Worm (Caenorhabditis elegans) whole organism, L4 larva: ENCODE data around the gene csa-1.

Experiments used
- D1046.2 ChIP-seq: fragments of 200-800 bp; sonication (Bioruptor generic); IDR thresholded peaks from 2 replicates; pipeline ENCODE4 v1.3.6; 2022; ENCODE audit warnings: missing genetic modification characterization, missing compliant biosample characterization
- F10B5.3 ChIP-seq: sonication (generic microtip); optimal IDR thresholded peaks from 2 replicates; lab custom pipeline; 2016; ENCODE audit warnings: mild to moderate bottlenecking, missing genetic modification characterization, missing compliant biosample characterization
- F37D6.2 ChIP-seq: sonication (generic microtip); optimal IDR thresholded peaks from 2 replicates; lab custom pipeline; 2016; ENCODE audit warnings: mild to moderate bottlenecking, missing genetic modification characterization, missing compliant biosample characterization
- F44E2.7 ChIP-seq: fragments of 200-800 bp; sonication (Bioruptor generic); IDR thresholded peaks from 2 replicates; pipeline ENCODE4 v2.1.2; 2022; ENCODE audit warnings: missing genetic modification characterization, missing compliant biosample characterization
- T20F7.1 ChIP-seq: fragments of 200-800 bp; sonication (Bioruptor generic); optimal IDR thresholded peaks from 2 replicates; lab custom pipeline; 2018; ENCODE audit warnings: mild to moderate bottlenecking, missing genetic modification characterization, missing compliant biosample characterization
- ZK546.5 ChIP-seq, 2 experiments: sonication (generic microtip); optimal IDR thresholded peaks; 2 replicates each; lab custom pipeline; 2017; ENCODE audit warnings: missing biosample characterization in 2 of 2, missing genetic modification characterization in 2 of 2
- ama-1 ChIP-seq: fragments of 150-350 bp; optimal IDR thresholded peaks from 2 replicates; lab custom pipeline; 2014; ENCODE audit warnings: inconsistent platforms, mixed read lengths
- arid-1 ChIP-seq: fragments of 200-800 bp; sonication (Bioruptor generic); conservative IDR thresholded peaks from 2 replicates; pipeline ENCODE4 v1.3.6; 2022; ENCODE audit warnings: missing genetic modification reagents, missing genetic modification characterization, missing compliant biosample characterization
- ceh-32 ChIP-seq: sonication (generic microtip); optimal IDR thresholded peaks from 2 replicates; lab custom pipeline; 2016; ENCODE audit warnings: mild to moderate bottlenecking, missing genetic modification characterization, missing compliant biosample characterization; ENCODE audit not compliant: poor library complexity
- ctbp-1 ChIP-seq: fragments of 200-800 bp; sonication (Bioruptor generic); IDR thresholded peaks from 2 replicates; pipeline ENCODE4 v1.3.6; 2022; ENCODE audit warnings: missing genetic modification reagents, missing genetic modification characterization, missing compliant biosample characterization
- daf-12 ChIP-seq: fragments of 150-350 bp; optimal IDR thresholded peaks from 2 replicates; lab custom pipeline; 2014; ENCODE audit warnings: missing biosample characterization, missing genetic modification reagents, missing genetic modification characterization
- daf-16 ChIP-seq, 3 experiments: sonication (generic microtip); optimal IDR thresholded peaks; 2 replicates each; lab custom pipeline; 2016 to 2017; ENCODE audit warnings: missing genetic modification characterization in 3 of 3, missing genetic modification reagents in 3 of 3, mild to moderate bottlenecking in 2 of 3, missing compliant biosample characterization in 2 of 3, missing biosample characterization in 1 of 3, moderate library complexity in 1 of 3
- daf-8 ChIP-seq: fragments of 200-800 bp; sonication (Bioruptor generic); IDR thresholded peaks from 2 replicates; pipeline ENCODE4 v1.3.6; 2022; ENCODE audit warnings: missing genetic modification characterization, missing compliant biosample characterization
- dmd-6 ChIP-seq: fragments of 200-800 bp; sonication (Bioruptor generic); IDR thresholded peaks from 2 replicates; pipeline ENCODE4 v1.3.6; 2022; ENCODE audit warnings: missing genetic modification reagents, missing genetic modification characterization, missing compliant biosample characterization
- dmd-9 ChIP-seq: fragments of 200-800 bp; sonication (Bioruptor generic); IDR thresholded peaks from 2 replicates; pipeline ENCODE4 v1.3.6; 2022; ENCODE audit warnings: missing genetic modification reagents, missing genetic modification characterization, missing compliant biosample characterization
- duxl-1 ChIP-seq: sonication (generic microtip); optimal IDR thresholded peaks from 2 replicates; lab custom pipeline; 2016; ENCODE audit warnings: mild to moderate bottlenecking, missing genetic modification characterization, moderate library complexity, missing compliant biosample characterization; ENCODE audit not compliant: poor library complexity
- dve-1 ChIP-seq: sonication (generic microtip); optimal IDR thresholded peaks from 2 replicates; lab custom pipeline; 2017; ENCODE audit warnings: antibody characterized with exemption, mild to moderate bottlenecking, missing genetic modification characterization, missing compliant biosample characterization; ENCODE audit not compliant: insufficient read depth
- fkh-10 ChIP-seq: fragments of 150-350 bp; optimal IDR thresholded peaks from 2 replicates; lab custom pipeline; 2014; ENCODE audit warnings: missing biosample characterization, missing genetic modification reagents, missing genetic modification characterization
- fos-1 ChIP-seq: fragments of 150-350 bp; optimal IDR thresholded peaks from 2 replicates; lab custom pipeline; 2014; ENCODE audit warnings: missing biosample characterization, missing genetic modification characterization
- hif-1 ChIP-seq, 2 experiments: sonication (generic microtip); optimal IDR thresholded peaks; 2 replicates each; lab custom pipeline; 2016 to 2017; ENCODE audit warnings: missing compliant biosample characterization in 2 of 2, missing genetic modification characterization in 2 of 2, missing genetic modification reagents in 2 of 2, missing genotype in 2 of 2, mild to moderate bottlenecking in 1 of 2
- hlh-11 ChIP-seq: fragments of 200-800 bp; sonication (Bioruptor generic); optimal IDR thresholded peaks from 2 replicates; lab custom pipeline; 2018; ENCODE audit warnings: mild to moderate bottlenecking, missing genetic modification characterization, missing compliant biosample characterization
- hmg-1.1 ChIP-seq: fragments of 200-800 bp; sonication (Bioruptor generic); IDR thresholded peaks from 2 replicates; pipeline ENCODE4 v1.3.6; 2022; ENCODE audit warnings: missing genetic modification reagents, missing genetic modification characterization, missing compliant biosample characterization
- lin-38 ChIP-seq: fragments of 200-800 bp; sonication (Bioruptor generic); IDR thresholded peaks from 2 replicates; pipeline ENCODE4 v1.3.6; 2022; ENCODE audit warnings: missing genetic modification reagents, missing genetic modification characterization, missing compliant biosample characterization
- lin-39 ChIP-seq: fragments of 150-350 bp; optimal IDR thresholded peaks from 2 replicates; lab custom pipeline; 2014; ENCODE audit warnings: missing biosample characterization, missing genetic modification reagents, missing genetic modification characterization
- lsy-2 ChIP-seq, 2 experiments: fragments of 150-350 bp in 1 of 2; sonication (generic microtip) in 1 of 2; optimal IDR thresholded peaks; 2 replicates each; lab custom pipeline; 2014 to 2017; ENCODE audit warnings: missing biosample characterization in 2 of 2, missing genetic modification characterization in 2 of 2
- madf-9 ChIP-seq: fragments of 200-800 bp; sonication (Bioruptor generic); conservative IDR thresholded peaks from 2 replicates; pipeline ENCODE4 v1.3.6; 2022; ENCODE audit warnings: missing genetic modification reagents, missing genetic modification characterization, missing compliant biosample characterization
- mdl-1 ChIP-seq, 2 experiments: fragments of 150-350 bp in 1 of 2; sonication (generic microtip) in 1 of 2; optimal IDR thresholded peaks; 2 replicates each; lab custom pipeline; 2014 to 2017; ENCODE audit warnings: missing biosample characterization in 2 of 2, missing genetic modification characterization in 2 of 2
- mep-1 ChIP-seq: fragments of 150-350 bp; sonication (generic microtip); optimal IDR thresholded peaks from 3 replicates; lab custom pipeline; 2014; ENCODE audit warnings: missing biosample characterization, missing genetic modification characterization
- mxl-3 ChIP-seq: fragments of 200-800 bp; sonication (Bioruptor generic); optimal IDR thresholded peaks from 2 replicates; lab custom pipeline; 2018; ENCODE audit warnings: mild to moderate bottlenecking, missing genetic modification characterization, missing compliant biosample characterization
- nhr-102 ChIP-seq: sonication (generic microtip); optimal IDR thresholded peaks from 2 replicates; lab custom pipeline; 2016; ENCODE audit warnings: mild to moderate bottlenecking, missing genetic modification characterization, moderate library complexity, missing compliant biosample characterization
- nhr-237 ChIP-seq: sonication (generic microtip); optimal IDR thresholded peaks from 2 replicates; lab custom pipeline; 2017; ENCODE audit warnings: missing biosample characterization, missing genetic modification characterization
- nhr-25 ChIP-seq: sonication (generic microtip); optimal IDR thresholded peaks from 2 replicates; lab custom pipeline; 2017; ENCODE audit warnings: missing genetic modification characterization, mild to moderate bottlenecking, missing compliant biosample characterization, antibody characterized with exemption, moderate library complexity, borderline replicate concordance; ENCODE audit not compliant: insufficient read depth
- nhr-28 ChIP-seq: fragments of 150-350 bp; optimal IDR thresholded peaks from 2 replicates; lab custom pipeline; 2014; ENCODE audit warnings: missing biosample characterization, missing genetic modification characterization
- nhr-41 ChIP-seq: fragments of 200-800 bp; sonication (Bioruptor generic); IDR thresholded peaks from 2 replicates; pipeline ENCODE4 v1.3.6; 2022; ENCODE audit warnings: missing genetic modification reagents, missing genetic modification characterization, missing compliant biosample characterization
- nhr-48 ChIP-seq: sonication (generic microtip); optimal IDR thresholded peaks from 2 replicates; lab custom pipeline; 2016; ENCODE audit warnings: mild to moderate bottlenecking, missing genetic modification characterization, missing compliant biosample characterization
- nhr-77 ChIP-seq: fragments of 150-350 bp; optimal IDR thresholded peaks from 2 replicates; lab custom pipeline; 2014; ENCODE audit warnings: missing biosample characterization, missing genetic modification characterization
- pqm-1 ChIP-seq: sonication (generic microtip); optimal IDR thresholded peaks from 2 replicates; lab custom pipeline; 2017; ENCODE audit warnings: missing biosample characterization, missing genetic modification characterization
- saeg-2 ChIP-seq: fragments of 200-800 bp; sonication (Bioruptor generic); IDR thresholded peaks from 2 replicates; pipeline ENCODE4 v1.3.6; 2022; ENCODE audit warnings: missing genetic modification reagents, missing genetic modification characterization, missing compliant biosample characterization
- snpc-1.2 ChIP-seq: fragments of 200-800 bp; sonication (Bioruptor generic); IDR thresholded peaks from 2 replicates; pipeline ENCODE4 v1.3.6; 2022; ENCODE audit warnings: missing genetic modification reagents, missing genetic modification characterization, missing compliant biosample characterization
- spr-1 ChIP-seq: sonication (generic microtip); optimal IDR thresholded peaks from 2 replicates; lab custom pipeline; 2016; ENCODE audit warnings: mild to moderate bottlenecking, missing genetic modification characterization, missing compliant biosample characterization
- tra-1 ChIP-seq: fragments of 200-800 bp; sonication (Bioruptor generic); IDR thresholded peaks from 2 replicates; pipeline ENCODE4 v1.3.6; 2022; ENCODE audit warnings: missing genetic modification reagents, missing genetic modification characterization, missing compliant biosample characterization
- unc-130 ChIP-seq: sonication (generic microtip); optimal IDR thresholded peaks from 2 replicates; lab custom pipeline; 2016; ENCODE audit warnings: missing genetic modification reagents, missing genetic modification characterization, missing compliant biosample characterization
- unc-62 ChIP-seq, 3 experiments: fragments of 150-350 bp in 1 of 3; sonication (generic microtip); optimal IDR thresholded peaks in 2 of 3; peaks in 1 of 3; 1 replicate in 1 of 3; 2 replicates in 2 of 3; lab custom pipeline; 2014 to 2017; ENCODE audit warnings: missing biosample characterization in 3 of 3, missing genetic modification characterization in 3 of 3, missing genetic modification reagents in 3 of 3, missing genotype in 1 of 3
- zip-2 ChIP-seq: fragments of 150-350 bp; optimal IDR thresholded peaks from 2 replicates; lab custom pipeline; 2014; ENCODE audit warnings: missing biosample characterization, missing genetic modification characterization

The csa-1 gene

ce11 chrII:9281595-9281994 lies 37.9 kb downstream of the csa-1 start (continued):
- TF ChIP-seq mxl-3 (GFP tag; lab: Kevin White, UChicago) (peak; percentile 1), dmd-6 (GFP tag; lab: Robert Waterston, UW) (0 out of 2 replicates have a peak, but pooled peaks have one; percentile 11), lsy-2 (tag; optimal IDR thresholded peaks at IDR 0.05; lab: Kevin White, UChicago) (peak in 1 of 2 experiments; percentile 78), mdl-1 (tag; optimal IDR thresholded peaks at IDR 0.05; lab: Kevin White, UChicago) (peak in 1 of 2 experiments; percentile 16), lin-38 (GFP tag; lab: Robert Waterston, UW) (no peak), spr-1 (no peak), ZK546.5 (tag; optimal IDR thresholded peaks at IDR 0.05; lab: Kevin White, UChicago) (no peak)
- TF ChIP-seq, all 104 proteins: peak for 12

- no peak for TF ChIP-seq ama-1 (lab: Kevin White, UChicago)
- no peak for TF ChIP-seq spr-1
- TF ChIP-seq saeg-2 (GFP tag; lab: Robert Waterston, UW), result no peak
- no peak for TF ChIP-seq snpc-1.2 (GFP tag; lab: Robert Waterston, UW)
- no peak for TF ChIP-seq duxl-1 (tag; lab: Kevin White, UChicago)
- no peak for TF ChIP-seq ctbp-1
- no peak for TF ChIP-seq nhr-237
- no peak for TF ChIP-seq nhr-41 (GFP tag; lab: Robert Waterston, UW)
- TF ChIP-seq nhr-77 (tag; lab: Kevin White, UChicago), result no peak
- TF ChIP-seq F10B5.3 (tag; lab: Kevin White, UChicago), result no peak
- TF ChIP-seq F44E2.7 (GFP tag; lab: Robert Waterston, UW), result no peak
- no peak for TF ChIP-seq D1046.2 (GFP tag; lab: Robert Waterston, UW)
Measured at ce11 chrII:9280846-9281245, 38.7 kb downstream of the csa-1 start.

- TF ChIP-seq nhr-77 (tag; lab: Kevin White, UChicago) (peak; percentile 13), unc-130 (GFP tag; lab: Kevin White, UChicago) (no peak), arid-1 (GFP tag; lab: Robert Waterston, UW) (no peak), nhr-48 (peak; percentile 22), hif-1 (tag; optimal IDR thresholded peaks at IDR 0.05; lab: Kevin White, UChicago) (no peak), F37D6.2 (tag; lab: Kevin White, UChicago) (no peak), unc-62 (GFP tag; optimal IDR thresholded peaks at IDR 0.05 in 1 of 2; lab: Kevin White, UChicago) (peak in 1 of 2 experiments; percentile 57), unc-62 (tag; optimal IDR thresholded peaks at IDR 0.05; lab: Kevin White, UChicago) (no peak), dmd-6 (GFP tag; lab: Robert Waterston, UW) (peak; percentile 82), fos-1 (no peak), daf-8 (no peak), zip-2 (no peak), lin-39 (no peak), fkh-10 (GFP tag; lab: Kevin White, UChicago) (no peak), daf-16 (GFP tag; optimal IDR thresholded peaks at IDR 0.05; lab: Kevin White, UChicago) (no peak), daf-16 (tag; optimal IDR thresholded peaks at IDR 0.05; lab: Kevin White, UChicago) (peak; percentile 71), hmg-1.1 (GFP tag; lab: Robert Waterston, UW) (0 out of 2 replicates have a peak, but pooled peaks have one; percentile 16), daf-12 (tag; lab: Kevin White, UChicago) (no peak), madf-9 (GFP tag; lab: Robert Waterston, UW) (no peak), dmd-9 (no peak), nhr-25 (no peak), dve-1 (peak; percentile 72), T20F7.1 (GFP tag; lab: Kevin White, UChicago) (peak; percentile 40), ceh-32 (tag; lab: Kevin White, UChicago) (no peak), ctbp-1 (no peak), mep-1 (no peak), pqm-1 (peak; percentile 45), nhr-28 (tag; lab: Kevin White, UChicago) (peak; percentile 87), nhr-102 (tag; lab: Kevin White, UChicago) (no peak), tra-1 (GFP tag; lab: Robert Waterston, UW) (peak; percentile 63; the same call in 1 of the 2 replicates), hlh-11 (tag; lab: Kevin White, UChicago) (peak; percentile 60)
Measured at ce11 chrII:9280048-9280772, 39.3 kb downstream of the csa-1 start, which contains the start of gene gldi-3. Gene gldi-3, minus strand, starts transcription at chrII:9280098.
